Fruit fly (Drosophila melanogaster) whole organism, larva: Measurements from ENCODE around the gene CG34176.

Experiments used
- noc ChIP-seq: fragments of 200-800 bp; sonication (Bioruptor generic); optimal IDR thresholded peaks from 3 replicates; lab custom pipeline; 2019; ENCODE audit warnings: missing biosample characterization, mild to moderate bottlenecking, missing genetic modification characterization, moderate library complexity

Gene CG34176

DNA sequence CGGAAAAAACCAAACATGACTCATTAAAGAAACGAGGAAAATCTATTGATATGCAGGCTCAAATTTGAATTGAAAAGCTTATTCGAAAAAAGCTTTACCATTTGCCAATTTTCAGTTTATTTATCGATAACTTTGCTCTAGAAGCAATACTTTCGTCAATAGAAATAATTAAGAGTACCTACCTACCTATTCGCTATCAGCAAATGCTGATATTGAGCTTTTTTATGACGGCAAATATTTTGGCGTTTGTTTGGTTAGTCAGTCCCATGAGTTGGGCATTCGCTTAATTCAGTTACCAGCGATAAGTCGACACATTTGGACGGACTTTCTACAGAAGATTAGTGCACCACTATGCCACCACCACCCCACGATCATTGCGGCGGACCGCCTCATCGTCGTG, at the start of gene CG34176:
TSS of gene CG34176 (plus strand) at position 301 of the 400 bp plus-strand sequence.
- TF ChIP-seq noc (tag; lab: Kevin White, UChicago): no peak

DNA sequence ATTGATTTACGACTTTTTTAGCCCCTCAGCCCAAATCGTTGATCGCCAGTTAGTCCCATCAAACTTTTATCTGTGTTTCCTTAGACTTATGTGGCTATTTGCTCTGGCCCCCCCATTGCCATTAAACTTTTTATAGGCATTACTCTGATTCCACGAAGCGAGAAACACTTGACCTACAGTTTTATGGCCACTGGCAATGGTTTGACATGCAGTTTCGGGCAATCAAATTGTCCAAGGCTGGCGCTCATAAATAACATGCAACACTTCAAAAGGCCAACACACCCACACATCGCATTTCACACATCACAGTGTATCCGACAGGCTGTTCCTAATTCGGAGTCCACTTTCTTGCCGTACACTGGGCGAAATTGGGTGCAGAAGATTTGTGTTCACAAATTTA, 35.6 kb upstream of the CG34176 start:
- TF ChIP-seq noc (tag; lab: Kevin White, UChicago): no peak

DNA sequence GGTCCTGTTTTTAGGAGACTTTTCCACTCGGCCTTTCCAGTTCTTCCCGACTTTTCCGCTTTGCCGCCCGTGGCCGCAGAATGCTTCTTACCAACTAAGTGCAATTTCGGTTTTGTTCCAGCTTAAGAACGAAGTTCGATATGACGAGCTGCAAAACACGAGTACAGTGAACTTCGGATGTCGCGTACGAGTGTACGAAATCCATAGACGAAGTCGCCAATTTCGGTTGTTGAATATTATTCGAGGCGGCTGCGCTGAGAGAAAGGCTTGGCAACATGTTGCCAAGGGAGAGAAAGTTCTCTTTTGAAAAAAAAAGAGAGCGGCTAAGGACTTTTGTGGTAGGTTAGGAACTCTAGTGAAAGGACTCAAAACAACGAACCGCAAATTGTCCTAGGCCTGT, 12.2 kb upstream of the CG34176 start, which contains the start of gene fred:
TSS of gene fred (minus strand) at position 76 of the 400 bp plus-strand sequence.
- TF ChIP-seq noc (tag; lab: Kevin White, UChicago): no peak

DNA sequence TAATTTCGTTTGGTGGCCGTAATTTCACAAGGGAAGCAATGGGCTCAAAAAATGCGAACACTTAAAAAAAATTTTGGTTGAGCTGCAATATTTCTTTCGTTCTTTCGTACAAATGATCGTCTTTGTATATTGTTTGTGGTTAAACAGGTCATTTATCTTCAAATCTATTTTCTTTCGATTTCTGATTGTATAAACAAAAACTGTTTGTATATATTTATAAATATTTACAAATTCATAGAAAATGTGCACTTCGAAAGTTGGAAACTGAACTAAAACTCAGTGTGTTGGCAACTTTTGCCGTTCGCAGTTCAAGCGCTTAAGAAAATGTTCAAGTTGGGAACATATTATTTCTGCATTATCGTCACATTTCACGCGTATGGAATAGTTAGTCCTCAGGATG, 4.2 kb upstream of the CG34176 start, which contains the start of gene CG43797:
TSS of gene CG43797 (plus strand) at position 301 of the 400 bp plus-strand sequence.
- TF ChIP-seq noc (tag; lab: Kevin White, UChicago): no peak

DNA sequence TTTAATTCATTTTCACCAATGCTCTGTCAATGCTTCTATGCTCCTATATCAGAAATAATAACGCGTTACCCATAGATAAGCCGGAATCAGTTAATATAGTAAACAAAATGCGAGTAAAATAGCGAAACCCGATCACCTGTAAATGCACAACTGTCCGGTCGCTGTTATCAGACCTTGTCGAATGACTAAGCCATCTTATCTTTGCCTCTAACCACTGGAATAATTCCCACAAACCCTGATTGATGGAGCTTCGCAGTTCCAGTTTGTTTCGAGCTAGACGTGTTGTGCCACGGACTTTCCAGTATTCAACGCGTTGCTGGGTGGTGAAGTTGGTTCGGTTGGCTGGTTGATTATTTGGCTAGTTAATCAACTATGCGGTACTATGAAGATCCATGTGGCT, 804 bp downstream of the CG34176 start, which contains the start of gene CG15422:
TSS of gene CG15422 (plus strand) at position 301 of the 400 bp plus-strand sequence.
- TF ChIP-seq noc (tag; lab: Kevin White, UChicago): no peak

DNA sequence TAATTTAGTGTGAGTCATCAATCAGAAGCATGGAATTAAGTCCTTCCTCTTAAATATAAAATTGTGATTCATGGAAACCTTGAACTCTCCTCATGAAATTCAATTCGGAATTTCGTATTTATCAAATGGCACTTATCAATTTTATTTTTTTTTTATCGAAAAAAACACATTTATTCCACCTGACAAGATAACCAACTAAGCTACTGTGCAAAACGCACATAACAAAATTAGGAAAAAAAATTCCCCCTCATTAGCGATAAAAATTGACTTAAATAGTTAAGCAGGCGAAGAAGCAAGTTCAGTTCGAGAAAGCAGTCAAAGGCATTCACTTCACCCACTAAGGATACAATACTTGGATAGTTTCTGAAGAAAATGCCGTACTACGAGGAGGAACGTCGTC, 1.9 kb downstream of the CG34176 start, which contains the start of gene CG15423:
TSS of gene CG15423 (plus strand) at position 301 of the 400 bp plus-strand sequence.
- no peak for TF ChIP-seq noc (tag; lab: Kevin White, UChicago)

DNA sequence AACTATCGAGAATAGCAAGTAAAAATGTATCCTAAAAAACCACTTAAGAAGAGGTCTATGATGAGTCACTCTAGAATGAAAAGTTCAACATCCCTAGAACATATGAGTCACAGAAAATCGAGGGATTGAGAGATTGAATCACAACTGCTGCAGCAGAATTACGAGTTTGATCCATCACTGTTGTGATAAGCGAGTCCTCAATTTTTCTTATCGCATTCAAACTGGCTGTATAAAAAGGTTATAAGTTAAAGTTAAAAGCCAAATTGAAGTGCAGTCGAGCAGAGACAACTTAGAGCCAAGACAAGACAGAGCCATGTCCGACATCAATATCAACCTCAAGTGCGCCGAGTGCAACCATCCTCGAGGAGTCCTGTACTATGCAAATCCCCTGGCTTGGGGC, 3.5 kb downstream of the CG34176 start, which contains the start of gene CG43773:
TSS of gene CG43773 (plus strand) at position 301 of the 400 bp plus-strand sequence.
- TF ChIP-seq noc (tag; lab: Kevin White, UChicago): no peak

DNA sequence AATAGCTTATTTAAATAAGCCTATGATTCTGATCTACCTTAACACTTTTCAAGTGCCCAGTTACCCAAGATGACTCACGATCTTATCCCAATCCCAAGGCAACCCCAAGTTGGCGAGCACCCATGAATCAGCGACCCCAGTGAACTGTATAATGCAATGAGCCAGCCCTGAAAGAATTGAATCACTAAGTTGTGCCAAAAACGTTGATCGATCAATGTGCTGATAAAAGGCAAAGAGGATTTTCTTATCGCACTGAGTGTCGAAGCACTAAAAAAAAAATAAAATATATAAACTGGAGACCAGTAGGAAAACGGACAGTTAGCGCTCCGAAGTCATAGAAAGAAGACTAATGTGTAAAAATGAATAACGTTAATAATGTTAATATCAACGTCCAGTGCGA, 4.5 kb downstream of the CG34176 start, which contains the start of gene CG43774:
TSS of gene CG43774 (plus strand) at position 301 of the 400 bp plus-strand sequence.
- no peak for TF ChIP-seq noc (tag; lab: Kevin White, UChicago)

DNA sequence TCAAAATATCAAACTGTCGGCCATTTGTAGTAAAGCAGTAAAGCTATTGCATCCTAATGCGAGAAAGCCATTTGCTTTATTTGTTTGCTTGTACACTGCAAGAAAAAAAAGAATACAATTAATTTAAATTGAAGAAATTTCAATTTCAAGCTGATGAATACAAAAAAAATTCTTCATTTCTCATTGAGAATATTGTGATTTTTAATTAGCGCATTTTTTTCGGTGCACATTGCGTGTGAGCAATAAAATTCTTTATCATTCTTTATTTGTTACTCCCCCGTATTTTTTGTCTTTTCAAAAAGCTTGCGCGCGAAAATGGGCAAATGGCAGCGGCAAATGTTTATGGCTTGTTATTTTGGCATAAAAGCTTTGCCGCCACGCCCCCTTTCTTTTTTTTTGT, 8.2 kb downstream of the CG34176 start:
- no peak for TF ChIP-seq noc (tag; lab: Kevin White, UChicago)

DNA sequence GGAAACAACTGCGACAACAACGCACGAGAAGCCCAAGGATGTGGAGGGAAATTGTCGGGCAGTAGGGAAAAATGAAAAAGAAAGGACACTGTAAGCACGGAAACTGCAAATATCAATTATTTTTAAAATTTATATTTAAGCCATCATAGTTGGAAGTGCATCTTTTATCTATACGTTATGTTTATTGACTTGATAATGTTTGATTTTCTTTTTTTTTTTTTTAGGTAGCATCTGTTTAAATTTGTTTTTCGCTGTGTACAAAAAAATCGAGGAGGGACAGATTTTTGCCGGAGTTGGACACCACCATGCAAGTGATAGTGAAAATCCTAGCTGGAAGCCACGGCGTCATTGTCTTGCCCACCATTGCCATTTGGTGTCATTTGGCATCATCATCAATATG, 15.3 kb downstream of the CG34176 start:
- no peak for TF ChIP-seq noc (tag; lab: Kevin White, UChicago)

DNA sequence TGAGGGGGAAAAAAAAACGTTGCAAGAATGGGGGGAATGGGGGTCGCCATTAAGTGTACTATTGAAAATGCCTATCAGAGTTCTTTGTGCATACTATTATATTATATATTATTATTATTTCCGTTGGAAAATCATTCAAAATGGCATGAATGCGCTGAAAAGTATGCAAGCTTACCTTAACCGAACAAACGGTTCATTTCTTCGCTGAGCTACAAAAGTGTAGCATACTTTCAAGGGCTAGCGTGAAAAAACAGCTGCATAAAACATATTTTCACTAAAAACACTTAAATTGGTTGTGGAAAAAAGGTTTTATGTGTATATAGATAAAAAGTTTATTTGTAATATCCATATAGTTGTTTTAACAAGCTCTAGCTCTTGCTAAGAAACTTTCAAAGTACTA, 15.9 kb downstream of the CG34176 start:
- no peak for TF ChIP-seq noc (tag; lab: Kevin White, UChicago)

DNA sequence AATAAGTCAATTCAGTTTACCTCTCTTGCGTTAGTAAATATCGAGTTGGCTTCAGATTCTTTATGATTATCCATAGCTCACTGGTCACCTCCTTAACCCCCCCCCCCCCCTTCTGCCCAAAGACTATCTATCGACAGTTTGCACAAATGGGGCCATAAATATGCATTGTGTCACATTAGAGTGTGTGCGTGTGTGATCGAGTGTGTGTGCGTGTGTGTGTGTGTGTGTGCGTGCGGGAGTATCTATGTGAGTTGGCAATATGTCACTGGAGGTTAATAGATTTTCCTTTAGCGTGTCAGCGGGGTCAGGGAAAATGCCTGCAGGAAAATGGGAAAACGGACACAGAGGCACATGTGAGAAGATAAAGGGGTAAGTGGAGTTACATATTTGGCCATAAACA, 16.3 kb downstream of the CG34176 start:
- no peak for TF ChIP-seq noc (tag; lab: Kevin White, UChicago)

DNA sequence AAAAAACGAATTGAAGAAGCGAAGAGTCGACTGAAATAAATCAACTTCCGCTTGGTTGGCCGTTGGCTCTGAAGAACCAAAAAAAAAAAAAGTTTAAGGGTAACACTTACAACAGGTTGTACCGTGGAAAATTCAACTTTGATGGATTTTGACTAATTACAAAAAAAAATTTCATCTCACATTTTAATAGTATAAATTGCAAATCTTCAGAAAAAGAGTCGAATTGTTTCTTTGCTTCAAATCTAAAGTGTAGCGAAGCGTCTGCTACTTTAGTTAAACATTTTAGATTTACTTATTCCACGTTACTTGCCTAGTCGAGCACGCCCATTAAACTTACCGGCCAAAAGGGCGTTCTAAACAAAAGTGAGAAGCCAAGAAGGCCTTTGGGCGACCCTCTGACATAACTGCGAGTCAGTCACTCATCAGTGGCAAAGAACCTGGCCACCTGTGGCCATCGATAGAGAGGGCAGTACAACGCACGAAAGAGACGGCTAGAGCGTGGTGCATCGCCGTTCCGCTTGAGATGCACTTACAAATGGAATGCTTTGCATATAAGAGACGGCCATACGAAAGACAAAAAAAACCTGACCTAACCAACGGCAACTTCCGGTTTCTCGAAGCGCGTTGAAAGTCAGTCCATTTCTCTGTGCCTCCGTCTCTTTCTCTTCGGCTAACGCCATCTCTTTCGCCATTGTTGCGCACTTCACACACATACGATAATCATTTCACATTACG, 17.9 kb downstream of the CG34176 start:
- TF ChIP-seq noc (tag; lab: Kevin White, UChicago): no peak

DNA sequence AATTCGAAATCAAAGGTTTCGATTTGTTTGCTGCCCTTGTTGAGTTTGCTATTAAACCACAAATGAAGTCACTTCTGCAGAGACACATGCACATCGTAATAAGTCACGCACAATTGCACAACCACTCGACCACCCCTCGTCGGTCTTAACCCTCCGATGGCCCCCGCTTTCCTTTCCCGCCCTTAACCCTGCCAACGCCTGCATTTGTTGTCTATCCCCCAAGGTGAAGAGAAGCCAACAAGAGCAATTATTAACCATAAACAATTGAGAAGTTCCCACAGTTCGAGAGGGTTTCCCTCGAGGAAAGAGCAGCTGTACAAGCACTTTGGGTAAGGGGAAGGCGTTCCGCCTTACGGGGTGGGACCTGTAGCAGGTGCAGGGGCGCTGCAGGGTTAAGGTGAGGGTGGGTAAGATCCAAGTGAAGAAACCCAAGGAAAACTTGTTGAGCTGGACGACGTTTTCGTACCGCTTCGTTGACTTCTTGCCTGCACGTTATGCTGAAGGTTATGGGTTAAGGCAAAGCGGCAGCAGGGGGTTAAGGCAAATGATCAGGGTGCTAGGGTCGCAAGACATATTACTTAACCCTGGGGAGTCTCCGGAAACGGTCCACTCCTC, 19.5 kb downstream of the CG34176 start:
- no peak for TF ChIP-seq noc (tag; lab: Kevin White, UChicago)

DNA sequence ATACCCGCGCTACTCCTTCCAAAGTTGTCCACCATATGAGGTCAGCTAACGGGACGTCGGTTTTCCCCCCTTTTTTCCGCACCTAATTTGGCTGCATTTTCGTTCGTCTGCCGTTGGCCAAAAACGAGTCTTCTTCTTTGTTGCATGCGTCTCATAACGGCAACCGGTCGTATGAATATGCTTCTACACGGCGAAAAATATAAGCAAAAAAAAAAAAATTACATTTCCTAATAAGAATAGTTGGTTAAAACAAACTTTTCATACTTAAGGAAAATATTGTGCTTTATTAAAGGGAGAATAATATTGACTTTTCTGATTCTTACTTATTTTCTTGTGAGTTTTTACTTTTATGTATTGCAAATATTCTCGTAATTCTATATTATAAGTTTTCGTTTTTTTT, 21.2 kb downstream of the CG34176 start:
- TF ChIP-seq noc (tag; lab: Kevin White, UChicago): no peak

DNA sequence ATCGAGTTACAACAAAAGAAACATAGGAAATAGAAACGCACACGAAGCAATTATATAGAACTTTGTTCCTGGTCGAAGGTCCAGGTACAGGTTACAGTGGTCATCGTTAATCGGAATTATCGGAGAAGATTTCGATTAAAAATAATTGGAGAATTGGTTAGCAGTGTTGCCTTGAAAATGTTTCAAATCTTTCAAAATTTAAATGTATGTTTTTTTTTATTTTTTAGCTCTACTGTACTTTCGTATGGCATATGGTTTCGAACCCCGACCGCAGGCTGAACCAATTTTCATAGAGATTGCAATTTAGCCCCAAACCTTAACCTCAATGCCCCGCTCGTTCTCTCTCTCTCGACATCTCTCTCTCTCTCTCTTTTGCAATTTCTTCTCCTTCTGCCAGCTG, 24.1 kb downstream of the CG34176 start:
- TF ChIP-seq noc (tag; lab: Kevin White, UChicago): no peak
